In the genomic region with DNA sequence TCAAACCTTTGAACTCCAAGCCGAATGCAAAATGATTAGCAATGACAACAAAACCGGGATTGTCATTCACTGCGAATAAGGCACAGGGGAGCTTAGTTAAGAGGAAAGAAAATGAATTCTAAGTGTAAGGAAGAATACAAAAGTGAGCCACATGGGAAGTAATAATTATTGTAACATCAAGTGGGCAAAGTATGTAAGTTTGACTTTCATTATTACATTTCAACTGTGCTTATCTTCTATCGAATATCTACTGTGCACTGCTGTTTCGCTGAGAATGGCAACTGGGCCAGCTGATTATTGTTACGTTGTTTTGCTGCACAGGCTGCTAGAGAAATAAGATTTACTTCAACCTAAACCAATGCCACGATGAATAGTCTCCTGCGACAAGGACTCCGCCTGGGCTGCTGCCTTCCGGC, we compare ENCODE assay signal across 1 fruit fly cellular context.
TF ChIP-seq lines count a peak whose summit lies in the region.

CG7601 (minus strand) TSS at position 68 of the 416 bp plus-strand sequence.
CIA30 (plus strand) TSS at position 288 of the 416 bp plus-strand sequence.

TF ChIP-seq in whole organism, embryonic, 481 proteins besides CTCF, POLR2A, EP300 and RAD21 (continued from another document and continues in another):
- TF ChIP-seq CG5953 (GFP tag; IDR thresholded peaks at IDR 0.05; lab: Robert Waterston, UW) = peak; percentile 100
- TF ChIP-seq CG5245 (GFP tag; optimal IDR thresholded peaks at IDR 0.05; lab: Kevin White, UChicago) = peak; percentile 99
- TF ChIP-seq Atf3 (GFP tag; optimal IDR thresholded peaks at IDR 0.05; lab: Kevin White, UChicago) = peak; percentile 97
- TF ChIP-seq D (optimal IDR thresholded peaks at IDR 0.05; lab: Kevin White, UChicago) = no peak
- peak; percentile 97 for TF ChIP-seq D (GFP tag; optimal IDR thresholded peaks at IDR 0.05; lab: Kevin White, UChicago)
- TF ChIP-seq salm (tag; optimal IDR thresholded peaks at IDR 0.05; lab: Kevin White, UChicago) = peak; percentile 93
- TF ChIP-seq HLH54F (GFP tag; optimal IDR thresholded peaks at IDR 0.05; lab: Kevin White, UChicago) = peak; percentile 99
- peak; percentile 98 for TF ChIP-seq shn (GFP tag; optimal IDR thresholded peaks at IDR 0.05; lab: Kevin White, UChicago)
- TF ChIP-seq ash1 (GFP tag; optimal IDR thresholded peaks at IDR 0.05; lab: Kevin White, UChicago) = peak; percentile 94
- peak; percentile 94 for TF ChIP-seq Myb (GFP tag; optimal IDR thresholded peaks at IDR 0.05; lab: Kevin White, UChicago)
- TF ChIP-seq wor (GFP tag; IDR thresholded peaks at IDR 0.05; lab: Robert Waterston, UW) = peak; percentile 99
- no peak for TF ChIP-seq CG10431 (GFP tag; optimal IDR thresholded peaks at IDR 0.05; lab: Kevin White, UChicago)
- peak; percentile 98 for TF ChIP-seq Hmr (GFP tag; optimal IDR thresholded peaks at IDR 0.05; lab: Kevin White, UChicago)
- TF ChIP-seq CG18619 (GFP tag; optimal IDR thresholded peaks at IDR 0.05; lab: Kevin White, UChicago) = peak; percentile 96
- TF ChIP-seq CG18011 (GFP tag; optimal IDR thresholded peaks at IDR 0.05; lab: Kevin White, UChicago) = peak; percentile 85
- TF ChIP-seq tin (GFP tag; optimal IDR thresholded peaks at IDR 0.05; lab: Kevin White, UChicago) = peak; percentile 99
- no peak for TF ChIP-seq lov (optimal IDR thresholded peaks at IDR 0.05; lab: Kevin White, UChicago)
- TF ChIP-seq lov (GFP tag; IDR thresholded peaks at IDR 0.05; lab: Robert Waterston, UW) = peak; percentile 100
- TF ChIP-seq CG6791 (GFP tag; IDR thresholded peaks at IDR 0.05; lab: Robert Waterston, UW; ENCODE audit: partially characterized antibody) = no peak
- peak; percentile 98 for TF ChIP-seq ems (GFP tag; optimal IDR thresholded peaks at IDR 0.05; lab: Kevin White, UChicago)
- peak; percentile 92 for TF ChIP-seq CG2875 (GFP tag; optimal IDR thresholded peaks at IDR 0.05; lab: Kevin White, UChicago)
- TF ChIP-seq cg (GFP tag; optimal IDR thresholded peaks at IDR 0.05; lab: Kevin White, UChicago) = no peak
- TF ChIP-seq unpg (GFP tag; optimal IDR thresholded peaks at IDR 0.05; lab: Kevin White, UChicago) = peak; percentile 98
- peak; percentile 100 for TF ChIP-seq wdn (GFP tag; IDR thresholded peaks at IDR 0.05; lab: Robert Waterston, UW)
- peak; percentile 78 for TF ChIP-seq ac (GFP tag; optimal IDR thresholded peaks at IDR 0.05; lab: Kevin White, UChicago)
- peak; percentile 99 for TF ChIP-seq Six4 (GFP tag; optimal IDR thresholded peaks at IDR 0.05; lab: Kevin White, UChicago)
- peak; percentile 95 for TF ChIP-seq trem (tag; optimal IDR thresholded peaks at IDR 0.05; lab: Kevin White, UChicago)
- TF ChIP-seq hth (optimal IDR thresholded peaks at IDR 0.05; lab: Kevin White, UChicago) = no peak
- TF ChIP-seq bigmax (GFP tag; optimal IDR thresholded peaks at IDR 0.05; lab: Kevin White, UChicago) = peak; percentile 70
- TF ChIP-seq CG30020 (tag; optimal IDR thresholded peaks at IDR 0.05; lab: Kevin White, UChicago) = peak; percentile 85
- no peak; the same call in 1 of the 2 replicates for TF ChIP-seq amos (GFP tag; IDR thresholded peaks at IDR 0.05; lab: Robert Waterston, UW; ENCODE audit: partially characterized antibody)
- peak; percentile 99 for TF ChIP-seq CG2120 (GFP tag; optimal IDR thresholded peaks at IDR 0.05; lab: Kevin White, UChicago)
- TF ChIP-seq ab (GFP tag; optimal IDR thresholded peaks at IDR 0.05; lab: Kevin White, UChicago) = peak; percentile 98
- TF ChIP-seq bab2 (GFP tag; optimal IDR thresholded peaks at IDR 0.05; lab: Kevin White, UChicago) = peak; percentile 99
- TF ChIP-seq crc (GFP tag; optimal IDR thresholded peaks at IDR 0.05; lab: Kevin White, UChicago) = peak; percentile 99
- TF ChIP-seq pfk (GFP tag; optimal IDR thresholded peaks at IDR 0.05; lab: Kevin White, UChicago) = peak; percentile 72
- TF ChIP-seq CG8478 (optimal IDR thresholded peaks at IDR 0.05; lab: Kevin White, UChicago) = no peak
- TF ChIP-seq p53 (GFP tag; optimal IDR thresholded peaks at IDR 0.05; lab: Kevin White, UChicago) = peak; percentile 95
- TF ChIP-seq Poxn (GFP tag; IDR thresholded peaks at IDR 0.05; lab: Robert Waterston, UW) = peak; percentile 99
- TF ChIP-seq ap (GFP tag; IDR thresholded peaks at IDR 0.05; lab: Robert Waterston, UW) = peak; percentile 100
- TF ChIP-seq ssp (GFP tag; IDR thresholded peaks at IDR 0.05; lab: Robert Waterston, UW) = peak; percentile 98
- peak; percentile 99 for TF ChIP-seq dpn (GFP tag; optimal IDR thresholded peaks at IDR 0.05; lab: Kevin White, UChicago)
- peak; percentile 100 for TF ChIP-seq lmd (GFP tag; IDR thresholded peaks at IDR 0.05; lab: Robert Waterston, UW)
- TF ChIP-seq nau (GFP tag; optimal IDR thresholded peaks at IDR 0.05; lab: Kevin White, UChicago) = no peak
- TF ChIP-seq gro (GFP tag; optimal IDR thresholded peaks at IDR 0.05; lab: Kevin White, UChicago) = peak; percentile 99
- TF ChIP-seq CG6175 (GFP tag; IDR thresholded peaks at IDR 0.05; lab: Robert Waterston, UW) = peak; percentile 100
- peak; percentile 99 for TF ChIP-seq Side (GFP tag; optimal IDR thresholded peaks at IDR 0.05; lab: Kevin White, UChicago)
- peak; percentile 99 for TF ChIP-seq CG10147 (GFP tag; optimal IDR thresholded peaks at IDR 0.05; lab: Kevin White, UChicago)
- TF ChIP-seq odd (GFP tag; optimal IDR thresholded peaks at IDR 0.05; lab: Kevin White, UChicago) = peak; percentile 89
- peak; percentile 99 for TF ChIP-seq CG1233 (GFP tag; optimal IDR thresholded peaks at IDR 0.05; lab: Kevin White, UChicago)
- no peak for TF ChIP-seq Doc3 (GFP tag; IDR thresholded peaks at IDR 0.05; lab: Robert Waterston, UW; ENCODE audit: partially characterized antibody)
- peak; percentile 80 for TF ChIP-seq CG2116 (GFP tag; optimal IDR thresholded peaks at IDR 0.05; lab: Kevin White, UChicago)
- peak; percentile 97 for TF ChIP-seq dmrt99B (tag; optimal IDR thresholded peaks at IDR 0.05; lab: Kevin White, UChicago)
- TF ChIP-seq CG17186 (GFP tag; optimal IDR thresholded peaks at IDR 0.05; lab: Kevin White, UChicago) = peak; percentile 93
- peak; percentile 98 for TF ChIP-seq CG17359 (tag; optimal IDR thresholded peaks at IDR 0.05; lab: Kevin White, UChicago)
- peak; percentile 99 for TF ChIP-seq CG2889 (GFP tag; IDR thresholded peaks at IDR 0.05; lab: Robert Waterston, UW)
- no peak for TF ChIP-seq sqz (GFP tag; optimal IDR thresholded peaks at IDR 0.05; lab: Kevin White, UChicago)
- TF ChIP-seq CG13123 (GFP tag; optimal IDR thresholded peaks at IDR 0.05; lab: Kevin White, UChicago) = peak; percentile 94
- peak; percentile 97 for TF ChIP-seq CG15269 (tag; optimal IDR thresholded peaks at IDR 0.05; lab: Kevin White, UChicago)
- peak; percentile 96 for TF ChIP-seq Hmx (GFP tag; optimal IDR thresholded peaks at IDR 0.05; lab: Kevin White, UChicago)
- TF ChIP-seq CG6683 (GFP tag; optimal IDR thresholded peaks at IDR 0.05; lab: Kevin White, UChicago) = peak; percentile 93
- TF ChIP-seq abd-A (tag; optimal IDR thresholded peaks at IDR 0.05; lab: Kevin White, UChicago) = no peak
- peak; percentile 96 for TF ChIP-seq CG12155 (GFP tag; optimal IDR thresholded peaks at IDR 0.05; lab: Kevin White, UChicago)
- peak; percentile 98 for TF ChIP-seq vfl (GFP tag; optimal IDR thresholded peaks at IDR 0.05; lab: Kevin White, UChicago)
- peak; percentile 96 for TF ChIP-seq fd3F (GFP tag; optimal IDR thresholded peaks at IDR 0.05; lab: Kevin White, UChicago)
- TF ChIP-seq CG1529 (GFP tag; optimal IDR thresholded peaks at IDR 0.05; lab: Kevin White, UChicago) = peak; percentile 92
- no peak for TF ChIP-seq Opbp (GFP tag; IDR thresholded peaks at IDR 0.05; lab: Robert Waterston, UW; ENCODE audit: partially characterized antibody)
- TF ChIP-seq NfI (GFP tag; optimal IDR thresholded peaks at IDR 0.05; lab: Kevin White, UChicago) = peak; percentile 97
- TF ChIP-seq CG16815 (GFP tag; optimal IDR thresholded peaks at IDR 0.05; lab: Kevin White, UChicago) = peak; percentile 97
- peak; percentile 100 for TF ChIP-seq CG16779 (GFP tag; IDR thresholded peaks at IDR 0.05; lab: Robert Waterston, UW)
- TF ChIP-seq Atf6 (GFP tag; IDR thresholded peaks at IDR 0.05; lab: Robert Waterston, UW) = peak; percentile 100
- TF ChIP-seq BtbVII (GFP tag; optimal IDR thresholded peaks at IDR 0.05; lab: Kevin White, UChicago) = peak; percentile 96
- TF ChIP-seq Sry-δ (GFP tag; optimal IDR thresholded peaks at IDR 0.05; lab: Kevin White, UChicago) = peak; percentile 82
- TF ChIP-seq CG11398 (GFP tag; optimal IDR thresholded peaks at IDR 0.05; lab: Kevin White, UChicago) = peak; percentile 96
- TF ChIP-seq Lpt (GFP tag; optimal IDR thresholded peaks at IDR 0.05; lab: Kevin White, UChicago) = no peak
- peak; percentile 100 for TF ChIP-seq otp (GFP tag; IDR thresholded peaks at IDR 0.05; lab: Robert Waterston, UW)
- peak; percentile 100 for TF ChIP-seq vvl (GFP tag; IDR thresholded peaks at IDR 0.05; lab: Robert Waterston, UW)
- TF ChIP-seq dimm (GFP tag; IDR thresholded peaks at IDR 0.05; lab: Robert Waterston, UW) = peak; percentile 100
- no peak for TF ChIP-seq gcm (GFP tag; optimal IDR thresholded peaks at IDR 0.05; lab: Kevin White, UChicago)
- peak; percentile 95 for TF ChIP-seq gsb-n (tag; optimal IDR thresholded peaks at IDR 0.05; lab: Kevin White, UChicago)
- TF ChIP-seq z (GFP tag; IDR thresholded peaks at IDR 0.05; lab: Robert Waterston, UW) = peak; percentile 90
- TF ChIP-seq trh (GFP tag; optimal IDR thresholded peaks at IDR 0.05; lab: Kevin White, UChicago) = peak; percentile 97
- TF ChIP-seq tio (GFP tag; optimal IDR thresholded peaks at IDR 0.05; lab: Kevin White, UChicago) = peak; percentile 96
- peak; percentile 97 for TF ChIP-seq cwo (GFP tag; optimal IDR thresholded peaks at IDR 0.05; lab: Kevin White, UChicago)
- TF ChIP-seq CG32767 (GFP tag; IDR thresholded peaks at IDR 0.05; lab: Robert Waterston, UW) = peak; percentile 99
- TF ChIP-seq CoRest (tag; optimal IDR thresholded peaks at IDR 0.05; lab: Kevin White, UChicago) = peak; percentile 98
- 0 out of 3 replicates have a peak, but pooled peaks have one; percentile 32 for TF ChIP-seq CG16813 (GFP tag; IDR thresholded peaks at IDR 0.05; lab: Robert Waterston, UW; ENCODE audit: partially characterized antibody)
- peak; percentile 100 for TF ChIP-seq Doc2 (GFP tag; IDR thresholded peaks at IDR 0.05; lab: Robert Waterston, UW)
- TF ChIP-seq Spps (tag; optimal IDR thresholded peaks at IDR 0.05; lab: Kevin White, UChicago) = peak; percentile 96
- peak; percentile 100 for TF ChIP-seq H15 (GFP tag; IDR thresholded peaks at IDR 0.05; lab: Robert Waterston, UW)
- TF ChIP-seq CG1603 (tag; optimal IDR thresholded peaks at IDR 0.05; lab: Kevin White, UChicago) = peak; percentile 96
- TF ChIP-seq Atf-2 (GFP tag; optimal IDR thresholded peaks at IDR 0.05; lab: Kevin White, UChicago) = peak; percentile 98
- peak; percentile 6 for TF ChIP-seq Sin3A (optimal IDR thresholded peaks at IDR 0.05; lab: Kevin White, UChicago)
- TF ChIP-seq YL-1 (GFP tag; optimal IDR thresholded peaks at IDR 0.05; lab: Kevin White, UChicago) = peak; percentile 92
- TF ChIP-seq CG16863 (GFP tag; optimal IDR thresholded peaks at IDR 0.05; lab: Kevin White, UChicago) = peak; percentile 98
- peak; percentile 100 for TF ChIP-seq CG34422 (GFP tag; IDR thresholded peaks at IDR 0.05; lab: Robert Waterston, UW)
- TF ChIP-seq CG10959 (GFP tag; IDR thresholded peaks at IDR 0.05; lab: Robert Waterston, UW) = peak; percentile 100
- peak; percentile 98 for TF ChIP-seq CG18599 (GFP tag; optimal IDR thresholded peaks at IDR 0.05; lab: Kevin White, UChicago)
- TF ChIP-seq emc (GFP tag; optimal IDR thresholded peaks at IDR 0.05; lab: Kevin White, UChicago) = peak; percentile 97
- TF ChIP-seq CG6254 (GFP tag; optimal IDR thresholded peaks at IDR 0.05; lab: Kevin White, UChicago) = peak; percentile 93
- TF ChIP-seq NFAT (GFP tag; IDR thresholded peaks at IDR 0.05; lab: Robert Waterston, UW) = peak; percentile 100
- TF ChIP-seq lola (GFP tag; optimal IDR thresholded peaks at IDR 0.05; lab: Kevin White, UChicago) = peak in 1 of 3 experiments; percentile 93
- peak; percentile 100 for TF ChIP-seq CG4404 (GFP tag; IDR thresholded peaks at IDR 0.05; lab: Robert Waterston, UW)
- TF ChIP-seq CG4328 (GFP tag; optimal IDR thresholded peaks at IDR 0.05; lab: Kevin White, UChicago) = peak; percentile 98
- TF ChIP-seq CG12104 (GFP tag; optimal IDR thresholded peaks at IDR 0.05; lab: Kevin White, UChicago) = peak; percentile 98
- TF ChIP-seq CG12942 (GFP tag; optimal IDR thresholded peaks at IDR 0.05; lab: Kevin White, UChicago) = peak; percentile 98
- peak; percentile 99 for TF ChIP-seq slp2 (GFP tag; optimal IDR thresholded peaks at IDR 0.05; lab: Kevin White, UChicago)
- TF ChIP-seq mirr (GFP tag; optimal IDR thresholded peaks at IDR 0.05; lab: Kevin White, UChicago) = peak; percentile 99
- TF ChIP-seq CG7987 (GFP tag; optimal IDR thresholded peaks at IDR 0.05; lab: Kevin White, UChicago) = peak; percentile 95
- peak; percentile 96 for TF ChIP-seq Sox102F (GFP tag; optimal IDR thresholded peaks at IDR 0.05; lab: Kevin White, UChicago)
- TF ChIP-seq Ada2b (GFP tag; IDR thresholded peaks at IDR 0.05; lab: Robert Waterston, UW) = peak; percentile 100
- peak; percentile 91 for TF ChIP-seq CG3163 (GFP tag; optimal IDR thresholded peaks at IDR 0.05; lab: Kevin White, UChicago)
- peak; percentile 99 for TF ChIP-seq grau (tag; optimal IDR thresholded peaks at IDR 0.05; lab: Kevin White, UChicago)
- peak; percentile 100 for TF ChIP-seq CG14050 (GFP tag; IDR thresholded peaks at IDR 0.05; lab: Robert Waterston, UW)
- TF ChIP-seq unc-4 (GFP tag; IDR thresholded peaks at IDR 0.05; lab: Robert Waterston, UW; ENCODE audit: partially characterized antibody) = peak; percentile 35; the same call in 1 of the 2 replicates
- peak; percentile 98 for TF ChIP-seq CG4820 (GFP tag; optimal IDR thresholded peaks at IDR 0.05; lab: Kevin White, UChicago)
- TF ChIP-seq klu (GFP tag; IDR thresholded peaks at IDR 0.05; lab: Robert Waterston, UW) = peak; percentile 100
- TF ChIP-seq E2f1 (GFP tag; IDR thresholded peaks at IDR 0.05; lab: Robert Waterston, UW) = peak; percentile 100
- TF ChIP-seq hkb (optimal IDR thresholded peaks at IDR 0.05; lab: Kevin White, UChicago) = no peak
- peak; percentile 100 for TF ChIP-seq hkb (GFP tag; IDR thresholded peaks at IDR 0.05; lab: Robert Waterston, UW)
- TF ChIP-seq Sox100B (GFP tag; optimal IDR thresholded peaks at IDR 0.05; lab: Kevin White, UChicago) = peak; percentile 97
- peak; percentile 95 for TF ChIP-seq dmrt11E (tag; optimal IDR thresholded peaks at IDR 0.05; lab: Kevin White, UChicago)
- peak; percentile 100 for TF ChIP-seq gce (GFP tag; IDR thresholded peaks at IDR 0.05; lab: Robert Waterston, UW)
- peak; percentile 90 for TF ChIP-seq ewg (GFP tag; optimal IDR thresholded peaks at IDR 0.05; lab: Kevin White, UChicago)
- TF ChIP-seq Dp (GFP tag; optimal IDR thresholded peaks at IDR 0.05; lab: Kevin White, UChicago) = peak; percentile 20
- TF ChIP-seq Bdp1 (GFP tag; optimal IDR thresholded peaks at IDR 0.05; lab: Kevin White, UChicago) = peak; percentile 93
